Fruit fly (Drosophila melanogaster) whole organism, wandering third instar larva: ENCODE measurements around the gene CG18478.

Experiments used
- Dfd ChIP-seq: fragments of >200 bp; optimal IDR thresholded peaks from 2 replicates; lab custom pipeline; 2017; ENCODE audit warnings: missing biosample characterization, missing genetic modification characterization
- br ChIP-seq: fragments of 200-800 bp; sonication (Bioruptor generic); optimal IDR thresholded peaks from 2 replicates; lab custom pipeline; 2016; ENCODE audit warnings: missing biosample characterization, missing genetic modification characterization
- usp ChIP-seq: fragments of >200 bp; optimal IDR thresholded peaks from 2 replicates; lab custom pipeline; 2017; ENCODE audit warnings: missing biosample characterization, missing genetic modification characterization

- no peak for TF ChIP-seq Dfd (GFP tag; lab: Kevin White, UChicago)
- TF ChIP-seq br (GFP tag; lab: Kevin White, UChicago), result no peak
- TF ChIP-seq usp (GFP tag; lab: Kevin White, UChicago), result no peak
These were observed 26.2 kb upstream of the CG18478 start for dm6 chr2L:15643791-15644190.
